Worm (Caenorhabditis elegans): ENCODE results near the gene dot-1.5.

dot-1.5 gene

DNA sequence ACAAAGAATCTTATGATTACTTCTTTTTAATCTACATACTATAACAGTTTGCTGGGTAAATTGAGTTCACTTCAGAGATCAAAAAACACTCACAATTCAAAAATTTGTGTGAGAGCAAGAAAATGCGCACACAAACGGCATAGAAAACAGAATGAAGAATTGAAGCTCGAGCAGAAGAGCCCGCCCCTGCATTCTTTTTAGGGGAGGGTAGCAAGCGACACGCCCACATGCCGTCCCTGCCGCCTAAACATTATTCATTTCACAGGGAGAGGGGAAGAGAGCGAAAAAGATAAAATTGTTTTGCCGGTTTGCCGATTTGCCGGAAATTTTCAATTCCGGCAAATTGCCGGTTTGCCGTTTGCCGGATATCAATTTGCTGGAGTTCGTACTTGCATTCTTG is 7.9 kb upstream of the dot-1.5 start (continued):
- TF ChIP-seq unc-98 (GFP tag; IDR thresholded peaks at IDR 0.05) (peak; percentile 81), nhr-237 (tag; optimal IDR thresholded peaks at IDR 0.05) (no peak), tlp-1 (tag; optimal IDR thresholded peaks at IDR 0.05) (no peak), xbp-1 (tag; optimal IDR thresholded peaks at IDR 0.05) (peak; percentile 68), nhr-19 (GFP tag; conservative IDR thresholded peaks at IDR 0.05) (peak; percentile 90), irx-1 (tag; optimal IDR thresholded peaks at IDR 0.05) (peak; percentile 73), fkh-4 (tag; optimal IDR thresholded peaks at IDR 0.05; ENCODE audit: borderline replicate concordance) (peak; percentile 8), lsy-2 (tag; optimal IDR thresholded peaks at IDR 0.05) (peak; percentile 38 to 67), mdl-1 (tag; optimal IDR thresholded peaks at IDR 0.05) (peak in 1 of 2 experiments; percentile 30), nhr-84 (tag; optimal IDR thresholded peaks at IDR 0.05) (no peak), lin-13 (GFP tag; optimal IDR thresholded peaks at IDR 0.05) (peak; percentile 2), zip-4 (GFP tag; optimal IDR thresholded peaks at IDR 0.05) (peak; percentile 72), pqm-1 (tag; optimal IDR thresholded peaks at IDR 0.05) (no peak), elt-3 (tag; optimal IDR thresholded peaks at IDR 0.05) (peak in 2 of 6 experiments; percentile 30 to 31), fkh-8 (tag; optimal IDR thresholded peaks at IDR 0.05) (peak; percentile 77), ztf-11 (tag; optimal IDR thresholded peaks at IDR 0.05) (peak in 1 of 2 experiments; percentile 62), unc-86 (tag; optimal IDR thresholded peaks at IDR 0.05) (peak; percentile 76), snu-23 (GFP tag; optimal IDR thresholded peaks at IDR 0.05) (peak; percentile 91), skn-1 (tag; optimal IDR thresholded peaks at IDR 0.05) (peak; percentile 97), isw-1 (GFP tag; IDR thresholded peaks at IDR 0.05) (peak; percentile 60), sox-4 (tag; optimal IDR thresholded peaks at IDR 0.05) (peak; percentile 86), efl-3 (GFP tag; optimal IDR thresholded peaks at IDR 0.05) (peak; percentile 58), nhr-71 (tag; optimal IDR thresholded peaks at IDR 0.05) (peak; percentile 83), ets-5 (GFP tag; IDR thresholded peaks at IDR 0.05) (no peak), lir-3 (tag; optimal IDR thresholded peaks at IDR 0.05; ENCODE audit: poor library complexity) (no peak), rnt-1 (tag; optimal IDR thresholded peaks at IDR 0.05) (peak; percentile 94), ceh-63 (GFP tag; optimal IDR thresholded peaks at IDR 0.05) (no peak), aha-1 (tag; optimal IDR thresholded peaks at IDR 0.05) (no peak)

DNA sequence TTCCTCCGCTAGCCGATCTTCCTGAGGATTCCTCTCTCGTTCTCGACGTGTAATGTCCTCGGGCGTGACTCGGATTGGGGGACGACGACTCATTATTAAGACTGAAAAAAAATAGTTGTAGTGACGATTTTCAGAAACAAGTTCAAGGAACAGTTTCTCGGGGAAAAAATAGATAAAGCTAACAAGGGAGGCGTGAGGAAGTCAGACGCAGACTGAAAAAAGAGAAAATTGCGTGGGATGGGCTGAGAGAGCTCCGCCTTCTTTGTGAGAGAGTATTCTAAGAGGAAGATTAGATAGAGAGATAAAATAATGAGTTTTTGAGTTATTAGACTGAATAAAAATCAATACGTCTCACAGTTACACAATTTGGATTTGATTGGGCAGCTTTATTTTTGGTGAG is 4.0 kb upstream of the dot-1.5 start, which contains the start of gene ZC53.1:
Gene ZC53.1 (minus strand): TSS at position 101 of the 400 bp plus-strand sequence.
- no peak for TF ChIP-seq ztf-4 (tag; optimal IDR thresholded peaks at IDR 0.05)
- TF ChIP-seq nhr-28 (tag; optimal IDR thresholded peaks at IDR 0.05): no peak
- no peak for TF ChIP-seq nhr-237 (tag; optimal IDR thresholded peaks at IDR 0.05)
- TF ChIP-seq ceh-82 (tag; optimal IDR thresholded peaks at IDR 0.05): no peak
- no peak for TF ChIP-seq elt-3 (tag; optimal IDR thresholded peaks at IDR 0.05)
- no peak for TF ChIP-seq ets-5 (GFP tag; IDR thresholded peaks at IDR 0.05)
- TF ChIP-seq egl-13 (tag; optimal IDR thresholded peaks at IDR 0.05): no peak
- TF ChIP-seq efl-1 (optimal IDR thresholded peaks at IDR 0.05): no peak
- TF ChIP-seq efl-1 (GFP tag; optimal IDR thresholded peaks at IDR 0.05 in 1 of 2): no peak
- no peak for TF ChIP-seq lsy-2 (tag; optimal IDR thresholded peaks at IDR 0.05)
- TF ChIP-seq dsc-1 (tag; optimal IDR thresholded peaks at IDR 0.05): no peak
- no peak for TF ChIP-seq nhr-71 (tag; optimal IDR thresholded peaks at IDR 0.05)
- no peak for TF ChIP-seq sup-37 (GFP tag; optimal IDR thresholded peaks at IDR 0.05)
- no peak for TF ChIP-seq nhr-76 (tag; optimal IDR thresholded peaks at IDR 0.05)
- TF ChIP-seq lir-3 (tag; optimal IDR thresholded peaks at IDR 0.05; ENCODE audit: poor library complexity): no peak
- TF ChIP-seq nhr-85 (tag): no peak
- no peak for TF ChIP-seq hpl-2 (GFP tag; optimal IDR thresholded peaks at IDR 0.05)
- TF ChIP-seq sox-4 (tag; optimal IDR thresholded peaks at IDR 0.05): no peak
- no peak for TF ChIP-seq ceh-88 (GFP tag; IDR thresholded peaks at IDR 0.05)
- TF ChIP-seq mep-1 (tag; optimal IDR thresholded peaks at IDR 0.05): no peak

DNA sequence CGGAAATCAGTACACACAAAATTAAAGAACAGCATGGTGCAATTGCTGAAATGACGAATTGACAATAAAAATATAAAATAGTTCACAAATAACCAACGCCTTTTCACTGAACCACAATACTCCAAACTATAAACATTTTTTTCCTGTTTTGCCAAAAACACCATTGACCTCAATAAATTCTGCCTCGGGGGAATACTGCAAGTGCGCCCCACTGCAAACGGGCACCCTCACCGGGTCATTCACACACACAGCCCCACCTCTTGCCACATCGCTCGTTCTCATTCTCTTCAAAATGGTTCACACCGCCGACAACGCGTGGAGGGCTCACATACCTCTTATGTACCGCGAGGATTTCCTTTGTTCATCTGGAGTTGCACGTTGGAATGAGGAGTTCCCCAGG is 2.2 kb upstream of the dot-1.5 start, which contains the start of gene rgs-9:
Gene rgs-9 (plus strand): TSS at position 237 of the 400 bp plus-strand sequence.
- TF ChIP-seq nhr-47 (tag; optimal IDR thresholded peaks at IDR 0.05) (no peak), unc-62 (GFP tag; optimal IDR thresholded peaks at IDR 0.05) (no peak), snpc-4 (tag; optimal IDR thresholded peaks at IDR 0.05) (no peak), aly-2 (tag; optimal IDR thresholded peaks at IDR 0.05) (no peak), vab-15 (tag; optimal IDR thresholded peaks at IDR 0.05) (no peak)

Measured in whole organism, L1 larva.